Worm (Caenorhabditis elegans): ENCODE results near the gene K09A9.8.

The K09A9.8 gene

DNA sequence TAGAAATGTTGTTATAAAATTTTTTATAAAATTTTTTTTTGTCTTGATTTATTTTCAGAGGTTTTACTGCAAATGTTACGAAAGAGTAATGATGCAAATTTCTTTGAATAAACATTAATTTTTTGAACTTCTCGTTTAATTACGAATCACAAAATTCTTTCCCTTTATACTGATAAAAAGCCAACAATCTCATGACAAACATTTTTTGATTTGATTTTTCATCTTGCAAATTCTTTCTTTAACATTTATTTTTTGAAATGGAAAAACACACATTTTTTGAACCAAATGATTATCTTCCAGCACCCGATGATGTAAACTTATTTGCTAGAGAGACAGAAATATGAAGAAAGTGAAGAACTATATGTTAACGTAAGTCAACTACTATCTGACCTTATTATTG lies 23.2 kb upstream of the K09A9.8 start, which contains the start of gene K09E9.1:
K09E9.1 (plus strand) TSS at position 301 of the 400 bp plus-strand sequence.
- TF ChIP-seq ztf-11 (tag; optimal IDR thresholded peaks at IDR 0.05) (no peak), ceh-39 (tag; optimal IDR thresholded peaks at IDR 0.05) (no peak), ham-2 (GFP tag; optimal IDR thresholded peaks at IDR 0.05) (no peak)

DNA sequence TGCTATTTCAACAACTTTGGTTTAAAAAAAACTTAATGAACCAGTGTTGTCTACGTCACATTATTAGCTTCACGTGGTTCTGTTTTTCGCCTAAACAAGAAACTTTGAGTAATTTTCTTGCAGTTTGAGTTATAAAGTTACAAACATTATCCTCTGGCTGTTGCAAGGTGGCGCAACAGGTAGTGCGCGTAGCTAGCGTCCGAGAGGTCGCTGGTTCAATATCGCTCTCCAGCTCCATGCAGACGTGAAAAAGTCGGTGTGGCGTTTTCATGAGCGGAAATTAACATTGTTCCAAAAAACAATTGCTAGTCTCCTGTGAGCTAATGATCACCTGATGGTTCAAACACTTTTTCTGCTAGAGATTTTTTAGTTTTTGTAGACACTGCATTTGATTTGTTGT lies 22.3 kb upstream of the K09A9.8 start:
- TF ChIP-seq bed-3 (GFP tag; optimal IDR thresholded peaks at IDR 0.05) (no peak), flh-1 (GFP tag; optimal IDR thresholded peaks at IDR 0.05) (no peak), ces-1 (GFP tag; optimal IDR thresholded peaks at IDR 0.05) (no peak)

DNA sequence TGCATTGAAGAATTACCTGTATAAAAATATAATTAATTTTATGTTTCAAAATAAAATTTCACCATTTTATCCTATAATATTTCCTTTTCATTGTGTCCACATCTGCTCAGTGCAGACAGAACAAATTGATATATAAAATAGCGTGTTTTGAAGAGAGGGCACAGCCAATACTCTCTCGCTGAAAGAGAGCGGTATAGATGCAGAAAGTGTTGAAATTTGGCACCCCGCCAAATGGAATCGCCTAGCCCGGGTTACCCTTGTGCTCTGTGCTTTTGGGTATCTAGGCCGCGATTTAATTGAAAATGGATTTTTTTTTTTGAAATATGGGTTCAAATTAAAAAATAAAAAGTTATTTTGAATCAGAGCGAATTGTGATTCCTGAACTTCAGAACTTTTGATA lies 20.2 kb upstream of the K09A9.8 start:
- TF ChIP-seq mep-1 (tag; optimal IDR thresholded peaks at IDR 0.05): no peak
- TF ChIP-seq unc-120 (tag; optimal IDR thresholded peaks at IDR 0.05; ENCODE audit: poor library complexity, severe bottlenecking): peak; percentile 29
- no peak for TF ChIP-seq mls-2 (tag; optimal IDR thresholded peaks at IDR 0.05)
- peak; percentile 60 for TF ChIP-seq ces-1 (GFP tag; optimal IDR thresholded peaks at IDR 0.05)

DNA sequence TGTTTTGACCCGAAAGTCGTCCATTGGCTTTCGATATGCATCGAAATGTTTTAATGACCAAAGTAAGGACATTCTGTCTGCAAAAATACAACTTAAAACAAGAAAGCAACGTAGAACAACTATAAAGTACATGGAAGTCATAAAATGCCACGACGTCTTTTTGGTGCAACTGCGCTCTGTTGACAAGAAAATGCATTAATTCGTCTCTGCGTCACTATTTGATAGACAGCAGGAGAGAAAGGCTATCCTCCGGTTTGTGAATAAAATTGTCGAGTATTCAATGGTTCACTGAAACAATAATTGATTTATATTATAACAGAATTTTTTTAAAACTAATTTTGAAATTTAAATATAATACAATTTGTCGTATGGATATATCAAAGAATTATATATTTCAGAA lies 19.5 kb upstream of the K09A9.8 start, which contains the start of gene ergi-3:
ergi-3 (minus strand) TSS at position 311 of the 400 bp plus-strand sequence.
- TF ChIP-seq cnd-1 (tag; optimal IDR thresholded peaks at IDR 0.05): no peak
- peak; percentile 89 for TF ChIP-seq mep-1 (tag; optimal IDR thresholded peaks at IDR 0.05)
- no peak for TF ChIP-seq unc-120 (tag; optimal IDR thresholded peaks at IDR 0.05; ENCODE audit: poor library complexity, severe bottlenecking)
- TF ChIP-seq M03D4.4 (tag; optimal IDR thresholded peaks at IDR 0.05): no peak
- peak; percentile 37 for TF ChIP-seq hlh-1 (tag; optimal IDR thresholded peaks at IDR 0.05)
- TF ChIP-seq mab-5 (tag; optimal IDR thresholded peaks at IDR 0.05): no peak
- TF ChIP-seq blmp-1 (tag; optimal IDR thresholded peaks at IDR 0.05): peak; percentile 27
- TF ChIP-seq snpc-4 (tag; optimal IDR thresholded peaks at IDR 0.05): no peak
- TF ChIP-seq nhr-2 (tag; optimal IDR thresholded peaks at IDR 0.05): no peak
- no peak for TF ChIP-seq ceh-43 (GFP tag; optimal IDR thresholded peaks at IDR 0.05)
- no peak for TF ChIP-seq nhr-12 (tag; optimal IDR thresholded peaks at IDR 0.05)
- TF ChIP-seq nhr-237 (tag; optimal IDR thresholded peaks at IDR 0.05): peak; percentile 37
- peak; percentile 94 for TF ChIP-seq ces-1 (GFP tag; optimal IDR thresholded peaks at IDR 0.05)
- TF ChIP-seq tbx-8 (GFP tag; optimal IDR thresholded peaks at IDR 0.05): no peak
- no peak for TF ChIP-seq ceh-83 (GFP tag; optimal IDR thresholded peaks at IDR 0.05)
- peak; percentile 87 for TF ChIP-seq unc-62 (GFP tag; optimal IDR thresholded peaks at IDR 0.05)
- TF ChIP-seq nhr-76 (tag; optimal IDR thresholded peaks at IDR 0.05): no peak
- peak; percentile 58 for TF ChIP-seq pha-4 (tag; optimal IDR thresholded peaks at IDR 0.05)
- no peak for TF ChIP-seq mls-2 (tag; optimal IDR thresholded peaks at IDR 0.05)
- TF ChIP-seq nhr-28 (tag; optimal IDR thresholded peaks at IDR 0.05): no peak
- no peak for TF ChIP-seq flh-1 (GFP tag; optimal IDR thresholded peaks at IDR 0.05)
- no peak for TF ChIP-seq lin-32 (GFP tag; optimal IDR thresholded peaks at IDR 0.05)
- no peak for TF ChIP-seq drap-1 (GFP tag; optimal IDR thresholded peaks at IDR 0.05)
- TF ChIP-seq elt-3 (tag; optimal IDR thresholded peaks at IDR 0.05): no peak
- peak; percentile 3 for TF ChIP-seq lin-13 (tag; optimal IDR thresholded peaks at IDR 0.05)
- peak; percentile 32 for TF ChIP-seq lsy-2 (tag; optimal IDR thresholded peaks at IDR 0.05)
- no peak for TF ChIP-seq ceh-39 (tag; optimal IDR thresholded peaks at IDR 0.05)
- no peak for TF ChIP-seq unc-39 (tag; optimal IDR thresholded peaks at IDR 0.05)
- no peak for TF ChIP-seq ztf-11 (tag; optimal IDR thresholded peaks at IDR 0.05)
- TF ChIP-seq bed-3 (GFP tag; optimal IDR thresholded peaks at IDR 0.05): no peak
- TF ChIP-seq ham-2 (GFP tag; optimal IDR thresholded peaks at IDR 0.05): no peak
- no peak for TF ChIP-seq zip-8 (tag; optimal IDR thresholded peaks at IDR 0.05)
- no peak for TF ChIP-seq elt-1 (tag; optimal IDR thresholded peaks at IDR 0.05; ENCODE audit: borderline replicate concordance, insufficient read depth)
- TF ChIP-seq sem-2 (GFP tag; optimal IDR thresholded peaks at IDR 0.05): no peak
- no peak for TF ChIP-seq sptf-1 (tag; optimal IDR thresholded peaks at IDR 0.05)

All from whole organism, mixed stage, embryonic.